Fruit fly (Drosophila melanogaster) whole organism, prepupa: ENCODE data around the gene Surf1.

Experiments used
- CG4318 ChIP-seq: fragments of 200-800 bp; sonication (Bioruptor generic); optimal IDR thresholded peaks from 3 replicates; lab custom pipeline; 2017; ENCODE audit warnings: missing biosample characterization, mild to moderate bottlenecking, missing genetic modification characterization
- CG8632 ChIP-seq: fragments of 200-800 bp; sonication (Bioruptor generic); optimal IDR thresholded peaks from 3 replicates; lab custom pipeline; 2016; ENCODE audit warnings: missing biosample characterization, missing genetic modification characterization
- Hr39 ChIP-seq: fragments of 200-800 bp; sonication (Bioruptor generic); optimal IDR thresholded peaks from 2 replicates; lab custom pipeline; 2016; ENCODE audit warnings: missing biosample characterization, missing genetic modification characterization
- dsx ChIP-seq: fragments of 200-800 bp; optimal IDR thresholded peaks from 3 replicates; lab custom pipeline; 2019; ENCODE audit warnings: missing biosample characterization, mild to moderate bottlenecking, missing genetic modification characterization, moderate library complexity; ENCODE audit not compliant: poor library complexity, severe bottlenecking

- TF ChIP-seq CG8632, result no peak
- TF ChIP-seq Hr39 (GFP tag; lab: Kevin White, UChicago), result no peak
- TF ChIP-seq CG4318 (GFP tag; lab: Kevin White, UChicago), result no peak
- TF ChIP-seq dsx, result no peak
Observed at dm6 chr3L:6932626-6933025, 25.5 kb upstream of the Surf1 start, which contains the start of gene CG14820.
